Fruit fly (Drosophila melanogaster) Kc167 (cell line): ENCODE results near the gene CG17029.

Source experiments
- Myc ChIP-seq: fragments of >200 bp; optimal IDR thresholded peaks from 2 replicates; lab custom pipeline; 2017; ENCODE audit warnings: missing external identifiers
- Sin3A ChIP-seq: fragments of >200 bp; optimal IDR thresholded peaks from 2 replicates; lab custom pipeline; 2018; ENCODE audit warnings: missing external identifiers
- h ChIP-seq: fragments of >200 bp; optimal IDR thresholded peaks from 3 replicates; lab custom pipeline; 2018; ENCODE audit warnings: missing external identifiers
- insv ChIP-seq: fragments of >200 bp; optimal IDR thresholded peaks from 3 replicates; lab custom pipeline; 2018; ENCODE audit warnings: missing external identifiers
- psq ChIP-seq: fragments of >200 bp; optimal IDR thresholded peaks from 2 replicates; lab custom pipeline; 2017; ENCODE audit warnings: missing external identifiers
- ttk ChIP-seq: sonication (Bioruptor generic); optimal IDR thresholded peaks from 2 replicates; lab custom pipeline; 2017; ENCODE audit warnings: missing external identifiers

The CG17029 gene

DNA sequence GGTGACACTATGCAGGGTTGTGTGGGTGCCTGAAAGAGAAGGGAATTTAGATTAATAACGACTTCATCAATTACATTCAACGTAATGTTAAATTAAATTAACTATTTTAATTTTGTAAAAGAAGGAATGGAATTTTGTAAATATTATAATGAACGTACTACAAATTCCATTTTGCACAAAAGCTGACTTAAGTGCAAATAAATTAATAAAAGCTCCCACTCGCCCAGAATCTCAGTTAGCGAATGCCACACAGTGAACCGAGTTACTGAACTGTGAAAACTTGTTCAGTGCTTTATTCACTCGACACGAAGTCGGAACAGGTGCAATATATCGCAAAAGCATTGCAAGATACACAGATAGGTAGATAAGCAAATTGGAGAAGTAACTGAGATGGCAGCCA is 1.6 kb upstream of the CG17029 start, which contains the start of gene CG17026:
Gene CG17026 (plus strand): TSS at position 301 of the 400 bp plus-strand sequence.
- TF ChIP-seq h = no peak
- no peak for TF ChIP-seq insv (lab: Kevin White, UChicago)
- TF ChIP-seq ttk (lab: Kevin White, UChicago) = no peak
- no peak for TF ChIP-seq Myc (lab: Kevin White, UChicago)
- TF ChIP-seq Sin3A = no peak
- TF ChIP-seq psq (lab: Kevin White, UChicago) = no peak

DNA sequence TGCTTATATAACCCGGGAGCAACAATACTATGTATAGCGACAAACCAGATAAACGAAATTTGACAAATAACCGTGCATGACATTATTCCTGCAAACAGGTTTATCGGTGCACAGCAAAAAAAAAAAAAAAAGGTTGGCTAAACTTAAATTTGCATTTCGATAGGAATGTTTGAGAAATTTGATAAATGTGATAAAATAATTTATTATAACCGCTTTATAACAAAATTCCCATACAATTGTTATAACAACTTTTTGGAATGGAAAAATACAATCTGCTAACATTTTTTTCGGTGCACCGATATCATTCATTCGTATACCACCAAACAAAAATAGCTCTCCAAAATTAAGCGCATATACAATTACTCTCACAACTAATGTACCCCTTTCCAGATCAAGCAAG is 895 bp downstream of the CG17029 start:
- TF ChIP-seq ttk (lab: Kevin White, UChicago) (no peak), Sin3A (no peak), insv (lab: Kevin White, UChicago) (no peak), Myc (lab: Kevin White, UChicago) (no peak), h (no peak), psq (lab: Kevin White, UChicago) (no peak)

DNA sequence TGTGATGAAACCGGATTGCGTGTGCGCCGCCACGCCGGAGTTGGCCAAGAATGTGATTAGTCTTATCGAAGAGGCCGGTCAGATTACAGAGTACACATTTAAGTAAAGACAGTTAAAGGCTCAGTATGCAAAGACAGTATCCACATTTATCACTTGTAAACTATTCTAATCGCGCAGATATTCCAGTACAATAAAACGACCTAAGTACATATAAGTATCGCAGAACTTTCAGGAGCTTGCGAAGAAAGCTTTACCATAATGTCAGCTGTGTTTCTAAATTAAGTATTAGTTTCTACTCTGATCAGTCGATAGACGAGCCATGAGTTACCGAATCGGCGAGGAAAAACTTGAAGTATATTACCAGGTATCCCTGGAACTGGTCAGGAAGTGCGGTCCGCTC is 1.6 kb downstream of the CG17029 start, which contains the start of gene CG17028:
Gene CG17028 (plus strand): TSS at position 301 of the 400 bp plus-strand sequence.
- TF ChIP-seq insv (lab: Kevin White, UChicago) (no peak), Sin3A (no peak), ttk (lab: Kevin White, UChicago) (no peak), Myc (lab: Kevin White, UChicago) (no peak), h (no peak)

DNA sequence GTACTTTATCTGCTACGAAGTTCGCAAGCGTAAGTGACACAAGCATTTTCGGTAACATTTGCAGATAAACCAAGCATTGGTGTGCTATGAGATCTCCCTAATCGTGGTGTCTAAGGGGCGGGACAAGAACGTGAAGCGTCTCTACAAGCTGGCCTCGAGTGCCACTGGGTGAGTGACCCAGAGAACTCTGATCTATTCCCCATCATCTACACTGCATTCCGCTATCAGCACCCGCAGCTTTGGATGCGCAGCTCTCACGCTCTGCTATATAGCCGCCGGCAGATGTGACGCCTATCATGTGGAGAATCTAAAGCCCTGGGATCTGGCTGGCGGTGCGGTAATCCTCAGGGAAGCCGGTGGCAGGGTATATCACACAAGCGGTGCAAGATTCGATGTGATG is 2.6 kb downstream of the CG17029 start:
- no peak for TF ChIP-seq insv (lab: Kevin White, UChicago)
- TF ChIP-seq ttk (lab: Kevin White, UChicago) = no peak
- no peak for TF ChIP-seq Sin3A

DNA sequence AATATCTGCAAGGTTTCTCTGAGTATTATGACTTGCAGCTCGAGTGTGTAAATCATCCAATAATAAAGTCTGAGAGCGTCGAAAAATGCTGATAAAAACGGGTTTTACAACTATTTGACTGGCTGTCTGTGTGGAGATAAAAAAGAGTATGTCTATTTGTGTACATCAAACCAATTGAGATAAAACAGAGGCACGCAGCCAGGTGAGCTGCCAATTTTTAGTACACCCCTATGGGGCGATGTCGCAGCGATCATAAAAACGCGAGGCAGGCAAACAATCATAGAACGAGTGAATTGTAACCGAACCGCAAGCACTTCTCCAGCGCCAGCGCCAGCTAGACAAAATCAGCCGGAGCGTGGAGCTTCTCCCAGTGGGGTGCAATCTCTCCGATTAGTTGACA is 3.2 kb downstream of the CG17029 start, which contains the start of gene CG17027:
Gene CG17027 (plus strand): TSS at position 189 of the 400 bp plus-strand sequence.
- no peak for TF ChIP-seq psq (lab: Kevin White, UChicago)
- no peak for TF ChIP-seq insv (lab: Kevin White, UChicago)
- no peak for TF ChIP-seq Myc (lab: Kevin White, UChicago)
- no peak for TF ChIP-seq Sin3A
- no peak for TF ChIP-seq ttk (lab: Kevin White, UChicago)
- no peak for TF ChIP-seq h

DNA sequence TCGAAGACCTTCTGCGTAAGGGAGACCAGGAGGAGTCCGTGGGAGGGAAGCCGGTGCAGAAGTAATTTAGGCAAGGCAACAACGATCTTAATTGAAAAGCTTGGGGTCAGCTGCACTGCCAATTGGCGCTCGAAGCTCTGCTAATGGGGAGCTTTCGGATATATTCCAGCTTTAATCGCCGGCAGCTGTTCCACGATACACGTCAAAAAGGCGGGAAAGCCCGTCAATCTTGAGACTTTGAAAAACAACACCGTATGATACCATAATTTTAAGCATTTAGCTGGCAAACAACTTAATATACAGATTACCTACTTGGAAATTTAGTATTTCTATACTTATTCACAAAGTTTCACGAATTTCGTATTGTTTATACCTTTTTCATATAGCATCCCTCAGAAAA is 4.7 kb downstream of the CG17029 start:
- TF ChIP-seq psq (lab: Kevin White, UChicago) = no peak
- no peak for TF ChIP-seq insv (lab: Kevin White, UChicago)
- TF ChIP-seq h = no peak
- no peak for TF ChIP-seq Myc (lab: Kevin White, UChicago)
- no peak for TF ChIP-seq ttk (lab: Kevin White, UChicago)
- TF ChIP-seq Sin3A = no peak

DNA sequence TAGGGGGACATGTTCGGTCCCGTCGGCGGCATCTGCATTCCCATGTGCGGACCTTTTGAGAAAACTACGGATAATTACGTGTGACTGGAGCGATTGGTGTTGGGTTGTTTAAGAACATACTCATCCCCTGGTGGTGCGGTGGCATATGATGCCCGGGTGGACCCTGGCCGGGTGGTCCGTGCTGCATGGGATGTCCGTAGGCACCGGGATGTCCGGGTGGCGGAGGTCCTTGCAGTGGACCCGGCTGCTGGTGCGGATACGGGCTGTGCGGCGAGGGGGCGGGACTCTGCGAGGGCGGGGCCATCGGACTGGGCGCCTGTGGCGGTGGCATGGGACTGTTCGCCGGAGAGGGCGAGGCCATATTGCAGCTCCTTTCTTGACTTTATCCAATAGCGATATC is 5.5 kb downstream of the CG17029 start:
- no peak for TF ChIP-seq psq (lab: Kevin White, UChicago)
- no peak for TF ChIP-seq insv (lab: Kevin White, UChicago)
- no peak for TF ChIP-seq Myc (lab: Kevin White, UChicago)
- TF ChIP-seq ttk (lab: Kevin White, UChicago) = no peak
- TF ChIP-seq Sin3A = no peak
- TF ChIP-seq h = no peak

DNA sequence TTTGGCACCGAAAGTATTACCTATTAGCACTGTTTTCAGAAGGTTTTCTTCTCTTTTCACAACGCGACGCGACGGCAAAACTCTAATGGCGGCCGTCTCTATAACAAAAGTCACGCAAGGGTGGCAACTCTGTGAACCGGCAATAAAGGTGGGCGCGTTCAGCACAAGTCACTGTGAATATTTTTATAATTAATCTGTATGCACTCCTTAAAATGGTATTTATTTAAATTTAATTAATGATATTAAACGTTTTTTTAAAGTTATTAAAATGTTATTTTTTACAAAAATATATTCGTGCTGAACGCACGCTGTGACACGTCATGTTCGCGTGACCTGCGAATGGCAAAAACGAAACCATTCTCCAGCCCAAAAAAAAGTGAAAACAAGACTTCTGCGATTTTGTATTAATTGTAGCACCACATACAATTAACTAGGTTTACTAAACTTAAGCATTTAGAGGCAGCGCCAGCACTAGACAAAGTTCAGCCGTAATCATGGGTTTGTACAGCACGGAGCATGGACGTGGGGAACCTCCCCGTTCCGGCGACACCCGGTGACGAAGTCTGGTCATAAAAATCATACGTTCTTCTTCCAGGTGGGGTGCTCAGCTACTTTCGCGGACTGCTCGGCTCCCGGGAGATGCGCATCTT is 6.2 kb downstream of the CG17029 start, which contains the start of the genes brm and Arl1:
Gene brm (minus strand): TSS at position 87 of the 650 bp plus-strand sequence.
Gene Arl1 (plus strand): TSS at position 353 of the 650 bp plus-strand sequence.
- no peak for TF ChIP-seq insv (lab: Kevin White, UChicago)
- no peak for TF ChIP-seq Sin3A
- no peak for TF ChIP-seq h
- no peak for TF ChIP-seq Myc (lab: Kevin White, UChicago)
- TF ChIP-seq ttk (lab: Kevin White, UChicago) = no peak
- TF ChIP-seq psq (lab: Kevin White, UChicago) = no peak

DNA sequence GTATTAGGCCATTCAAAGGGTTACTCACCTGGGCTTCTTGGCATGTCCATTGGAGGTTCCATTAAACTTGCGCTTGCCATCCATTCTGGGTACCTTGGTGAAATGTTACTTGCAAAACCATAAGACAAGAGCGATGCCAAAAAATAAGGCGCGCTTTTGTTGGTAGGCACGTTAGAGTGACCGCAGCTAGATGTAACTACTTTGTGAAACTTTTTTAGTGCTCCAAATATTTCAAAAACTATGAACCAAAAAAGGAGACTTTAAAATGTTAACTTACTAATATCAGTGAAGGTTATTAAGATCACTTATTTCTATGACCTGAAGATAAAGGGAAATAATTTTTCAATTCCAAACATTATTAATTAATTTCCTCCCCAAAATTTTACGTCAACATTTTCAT is 11.0 kb downstream of the CG17029 start, which contains the start of gene PolD1:
Gene PolD1 (minus strand): TSS at position 181 of the 400 bp plus-strand sequence.
- TF ChIP-seq ttk (lab: Kevin White, UChicago) (no peak), Sin3A (no peak), psq (lab: Kevin White, UChicago) (no peak), h (no peak), insv (lab: Kevin White, UChicago) (no peak), Myc (lab: Kevin White, UChicago) (no peak)

DNA sequence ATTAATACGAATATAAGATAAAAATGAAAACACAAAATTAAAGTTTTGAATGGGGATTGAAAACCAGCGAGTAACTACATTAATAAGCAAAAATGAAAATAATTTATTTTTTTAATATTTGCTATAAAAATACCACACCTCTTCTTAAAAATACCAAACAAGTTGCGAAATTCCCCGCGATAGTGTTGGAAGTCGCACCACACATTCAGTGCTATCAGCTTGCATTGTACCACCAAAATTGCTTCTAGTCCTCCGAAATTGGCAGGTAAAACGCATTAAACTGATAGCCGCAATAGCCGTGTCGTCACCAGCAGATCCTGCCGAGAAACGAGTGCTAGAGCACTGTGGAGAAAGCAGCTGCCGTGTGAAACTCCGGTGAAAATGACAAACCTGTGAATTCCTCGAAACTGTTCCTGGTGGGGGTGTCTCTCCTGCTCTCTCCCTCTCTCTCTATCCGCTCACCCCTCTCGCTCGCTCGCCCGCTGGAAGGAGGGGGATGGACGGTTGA is 11.4 kb downstream of the CG17029 start, which contains the start of gene Hip14:
Gene Hip14 (plus strand): TSS at position 198 of the 508 bp plus-strand sequence.
- TF ChIP-seq insv (lab: Kevin White, UChicago) = no peak
- TF ChIP-seq Myc (lab: Kevin White, UChicago) = no peak
- TF ChIP-seq h = no peak
- no peak for TF ChIP-seq Sin3A
- TF ChIP-seq ttk (lab: Kevin White, UChicago) = no peak
- no peak for TF ChIP-seq psq (lab: Kevin White, UChicago)

DNA sequence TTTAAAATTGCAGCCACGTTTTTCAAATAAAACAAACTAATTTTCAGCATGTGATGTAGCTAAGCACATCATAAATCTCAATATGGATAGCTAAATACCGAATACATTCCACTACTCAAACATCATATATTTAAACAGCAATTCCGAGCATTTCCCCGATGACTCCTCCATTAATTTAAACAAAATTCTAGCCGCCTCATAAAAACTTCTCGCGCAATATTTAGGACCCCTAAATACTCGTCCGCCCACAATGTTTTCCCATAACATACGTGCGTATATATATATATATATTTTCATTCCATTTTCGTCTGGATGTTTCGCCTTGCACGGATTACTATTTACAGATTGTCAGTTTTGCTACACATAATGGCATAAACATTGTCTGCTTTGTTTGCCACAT is 19.3 kb downstream of the CG17029 start:
- TF ChIP-seq psq (lab: Kevin White, UChicago) (no peak), ttk (lab: Kevin White, UChicago) (no peak), Sin3A (no peak), Myc (lab: Kevin White, UChicago) (no peak), insv (lab: Kevin White, UChicago) (no peak), h (no peak)

DNA sequence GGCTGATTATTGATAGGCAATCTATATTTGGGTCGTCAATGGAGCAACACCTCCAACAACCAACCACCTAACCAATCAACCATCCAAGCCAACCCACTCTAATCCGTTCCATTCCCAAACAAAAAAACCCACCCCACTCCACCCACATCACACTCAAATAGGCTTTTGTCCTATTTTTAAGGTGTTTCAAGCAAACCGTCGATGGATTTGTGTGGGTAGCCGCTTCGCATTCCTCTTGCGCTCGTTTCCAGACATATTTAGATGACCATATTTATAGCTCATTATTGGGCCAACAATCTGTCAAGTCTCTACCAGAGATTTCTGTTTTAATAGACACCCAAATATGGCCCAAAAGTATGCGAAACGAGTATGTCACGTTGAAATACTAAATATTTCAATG is 21.5 kb downstream of the CG17029 start:
- TF ChIP-seq psq (lab: Kevin White, UChicago) = no peak
